Fruit fly (Drosophila melanogaster) whole organism, embryonic: Measurements from ENCODE around the gene CG17134.

Source experiments
- Aef1 ChIP-seq: fragments of 200-800 bp; sonication (Bioruptor generic); IDR thresholded peaks from 3 replicates; pipeline ENCODE4 v1.3.6; 2022; ENCODE audit warnings: missing biosample characterization, missing genetic modification characterization
- Bdp1 ChIP-seq: fragments of 200-800 bp; sonication (Bioruptor generic); optimal IDR thresholded peaks from 3 replicates; lab custom pipeline; 2016; ENCODE audit warnings: missing biosample characterization, missing genetic modification characterization
- CG10267 ChIP-seq: fragments of 200-800 bp; sonication (Bioruptor generic); optimal IDR thresholded peaks from 2 replicates; lab custom pipeline; 2018; ENCODE audit warnings: missing biosample characterization, mild to moderate bottlenecking, missing genetic modification characterization, moderate library complexity
- CG10462 ChIP-seq: fragments of 200-800 bp; sonication (Bioruptor generic); optimal IDR thresholded peaks from 2 replicates; lab custom pipeline; 2016; ENCODE audit warnings: missing biosample characterization, missing genetic modification characterization
- CG10543 ChIP-seq: fragments of 200-800 bp; sonication (Bioruptor generic); optimal IDR thresholded peaks from 3 replicates; lab custom pipeline; 2017; ENCODE audit warnings: missing biosample characterization, mild to moderate bottlenecking, missing genetic modification characterization, moderate library complexity
- CG11695 ChIP-seq: fragments of 200-800 bp; sonication (Bioruptor generic); IDR thresholded peaks from 3 replicates; pipeline ENCODE4 v1.3.6; 2022; ENCODE audit warnings: missing biosample characterization, missing genetic modification characterization
- CG15601 ChIP-seq: fragments of 200-800 bp; sonication (Bioruptor generic); optimal IDR thresholded peaks from 3 replicates; lab custom pipeline; 2019; ENCODE audit warnings: missing biosample characterization, mild to moderate bottlenecking, missing genetic modification characterization, moderate library complexity
- CG1647 ChIP-seq: fragments of 200-800 bp; sonication (Bioruptor generic); optimal IDR thresholded peaks from 3 replicates; lab custom pipeline; 2016; ENCODE audit warnings: missing biosample characterization, missing genetic modification characterization
- CG16813 ChIP-seq: fragments of 200-800 bp; sonication (Bioruptor generic); IDR thresholded peaks from 3 replicates; pipeline ENCODE4 v1.3.6; 2022; ENCODE audit warnings: missing biosample characterization, missing genetic modification characterization; ENCODE audit not compliant: partially characterized antibody
- CG17328 ChIP-seq: fragments of 200-800 bp; sonication (Bioruptor generic); IDR thresholded peaks from 2 replicates; pipeline ENCODE4 v1.3.6; 2022; ENCODE audit warnings: missing biosample characterization, missing genetic modification characterization
- CG18262 ChIP-seq: fragments of 200-800 bp; optimal IDR thresholded peaks from 3 replicates; lab custom pipeline; 2019; ENCODE audit warnings: missing biosample characterization, mild to moderate bottlenecking, missing genetic modification characterization, moderate library complexity
- CG18599 ChIP-seq: fragments of 200-800 bp; sonication (Bioruptor generic); optimal IDR thresholded peaks from 3 replicates; lab custom pipeline; 2017; ENCODE audit warnings: missing biosample characterization, missing genetic modification characterization, mild to moderate bottlenecking, moderate library complexity, missing genetic modification reagents
- CG2120 ChIP-seq: fragments of 200-800 bp; sonication (Bioruptor generic); optimal IDR thresholded peaks from 3 replicates; lab custom pipeline; 2016; ENCODE audit warnings: missing biosample characterization, missing genetic modification characterization
- CG3995 ChIP-seq: fragments of 200-800 bp; sonication (Bioruptor generic); optimal IDR thresholded peaks from 3 replicates; lab custom pipeline; 2016; ENCODE audit warnings: missing biosample characterization, missing genetic modification characterization
- CG5180 ChIP-seq: fragments of 200-800 bp; sonication (Bioruptor generic); optimal IDR thresholded peaks from 3 replicates; lab custom pipeline; 2017; ENCODE audit warnings: missing biosample characterization, missing genetic modification characterization, mild to moderate bottlenecking, moderate library complexity, missing genetic modification reagents
- CG6654 ChIP-seq: fragments of 200-800 bp; sonication (Bioruptor generic); optimal IDR thresholded peaks from 2 replicates; lab custom pipeline; 2017; ENCODE audit warnings: missing biosample characterization, mild to moderate bottlenecking, missing genetic modification characterization
- CG6854 ChIP-seq: fragments of 200-800 bp; sonication (Bioruptor generic); optimal IDR thresholded peaks from 3 replicates; lab custom pipeline; 2017; ENCODE audit warnings: missing biosample characterization, mild to moderate bottlenecking, missing genetic modification characterization
- CG7357 ChIP-seq: fragments of 200-800 bp; sonication (Bioruptor generic); IDR thresholded peaks from 3 replicates; pipeline ENCODE4 v1.3.6; 2022; ENCODE audit warnings: missing biosample characterization, missing genetic modification characterization
- CG7786 ChIP-seq: fragments of 200-800 bp; sonication (Bioruptor generic); optimal IDR thresholded peaks from 2 replicates; lab custom pipeline; 2016; ENCODE audit warnings: missing biosample characterization, missing genetic modification characterization
- CG8281 ChIP-seq: fragments of 200-800 bp; sonication (Bioruptor generic); optimal IDR thresholded peaks from 2 replicates; lab custom pipeline; 2018; ENCODE audit warnings: missing biosample characterization, mild to moderate bottlenecking, missing genetic modification characterization, moderate library complexity
- CG8388 ChIP-seq: fragments of 200-800 bp; sonication (Bioruptor generic); optimal IDR thresholded peaks from 2 replicates; lab custom pipeline; 2019; ENCODE audit warnings: missing biosample characterization, mild to moderate bottlenecking, missing genetic modification characterization, moderate library complexity
- CG8924 ChIP-seq: fragments of 200-800 bp; optimal IDR thresholded peaks from 3 replicates; lab custom pipeline; 2019; ENCODE audit warnings: missing biosample characterization, mild to moderate bottlenecking, missing genetic modification characterization, moderate library complexity
- CG9876 ChIP-seq: fragments of 200-800 bp; sonication (Bioruptor generic); optimal IDR thresholded peaks from 2 replicates; lab custom pipeline; 2016; ENCODE audit warnings: missing biosample characterization, missing genetic modification characterization
- CG9932 ChIP-seq: fragments of 200-800 bp; sonication (Bioruptor generic); IDR thresholded peaks from 2 replicates; pipeline ENCODE4 v1.3.6; 2022; ENCODE audit warnings: missing biosample characterization, missing genetic modification characterization
- Dek ChIP-seq: fragments of 200-800 bp; sonication (Bioruptor generic); optimal IDR thresholded peaks from 3 replicates; lab custom pipeline; 2019; ENCODE audit warnings: missing biosample characterization, mild to moderate bottlenecking, missing genetic modification characterization, moderate library complexity
- Drgx ChIP-seq: fragments of 200-800 bp; sonication (Bioruptor generic); IDR thresholded peaks from 2 replicates; pipeline ENCODE4 v1.3.6; 2022; ENCODE audit warnings: missing biosample characterization, missing genetic modification characterization
- Hmr ChIP-seq: fragments of 200-800 bp; sonication (Bioruptor generic); optimal IDR thresholded peaks from 3 replicates; lab custom pipeline; 2017; ENCODE audit warnings: mild to moderate bottlenecking, missing biosample characterization, missing genetic modification reagents, missing genetic modification characterization
- Kr ChIP-seq: fragments of 200-800 bp; sonication (Bioruptor generic); optimal IDR thresholded peaks from 2 replicates; lab custom pipeline; 2017; ENCODE audit warnings: missing biosample characterization, mild to moderate bottlenecking, missing genetic modification characterization
- Mad ChIP-seq: fragments of 200-800 bp; sonication (Bioruptor generic); optimal IDR thresholded peaks from 2 replicates; lab custom pipeline; 2016; ENCODE audit warnings: missing biosample characterization, missing genetic modification characterization
- Mes4 ChIP-seq: fragments of 200-800 bp; sonication (Bioruptor generic); optimal IDR thresholded peaks from 2 replicates; lab custom pipeline; 2016; ENCODE audit warnings: missing biosample characterization, missing genetic modification characterization
- Pdp1 ChIP-seq, 2 experiments: fragments of 200-800 bp; sonication (Bioruptor generic); optimal IDR thresholded peaks; 3 replicates each; lab custom pipeline; 2016; ENCODE audit warnings: missing biosample characterization in 2 of 2, missing genetic modification characterization in 2 of 2, mild to moderate bottlenecking in 1 of 2, moderate library complexity in 1 of 2
- Poxn ChIP-seq: fragments of 200-800 bp; sonication (Bioruptor generic); IDR thresholded peaks from 2 replicates; pipeline ENCODE4 v1.3.6; 2022; ENCODE audit warnings: missing biosample characterization, missing genetic modification characterization
- Rx ChIP-seq: fragments of 200-800 bp; sonication (Bioruptor generic); IDR thresholded peaks from 2 replicates; pipeline ENCODE4 v1.3.6; 2022; ENCODE audit warnings: missing biosample characterization, missing genetic modification characterization
- Sox102F ChIP-seq: fragments of 200-800 bp; sonication (Bioruptor generic); optimal IDR thresholded peaks from 2 replicates; lab custom pipeline; 2018; ENCODE audit warnings: missing biosample characterization, mild to moderate bottlenecking, missing genetic modification characterization, moderate library complexity
- Vsx1 ChIP-seq: fragments of 200-800 bp; sonication (Bioruptor generic); optimal IDR thresholded peaks from 2 replicates; lab custom pipeline; 2017; ENCODE audit warnings: missing biosample characterization, mild to moderate bottlenecking, missing genetic modification characterization, missing genetic modification reagents
- Xbp1 ChIP-seq: fragments of 200-800 bp; sonication (Bioruptor generic); optimal IDR thresholded peaks from 3 replicates; lab custom pipeline; 2016; ENCODE audit warnings: missing biosample characterization, mild to moderate bottlenecking, missing genetic modification characterization
- az2 ChIP-seq: fragments of 200-800 bp; sonication (Bioruptor generic); optimal IDR thresholded peaks from 3 replicates; lab custom pipeline; 2016; ENCODE audit warnings: missing biosample characterization, missing genetic modification characterization
- chm ChIP-seq: fragments of 200-800 bp; sonication (Bioruptor generic); IDR thresholded peaks from 2 replicates; pipeline ENCODE4 v1.3.6; 2022; ENCODE audit warnings: missing biosample characterization, missing genetic modification characterization
- cwo ChIP-seq: fragments of 200-800 bp; sonication (Bioruptor generic); optimal IDR thresholded peaks from 3 replicates; lab custom pipeline; 2017; ENCODE audit warnings: missing biosample characterization, missing genetic modification characterization, mild to moderate bottlenecking, moderate library complexity, missing genetic modification reagents
- gsb ChIP-seq: fragments of 200-800 bp; sonication (Bioruptor generic); IDR thresholded peaks from 2 replicates; pipeline ENCODE4 v1.3.6; 2022; ENCODE audit warnings: missing biosample characterization, missing genetic modification characterization
- h ChIP-seq: fragments of >200 bp; optimal IDR thresholded peaks from 2 replicates; lab custom pipeline; 2017
- inv ChIP-seq: fragments of 200-800 bp; sonication (Bioruptor generic); IDR thresholded peaks from 2 replicates; pipeline ENCODE4 v1.3.6; 2022; ENCODE audit warnings: missing biosample characterization, missing genetic modification characterization; ENCODE audit not compliant: partially characterized antibody
- jigr1 ChIP-seq: fragments of 200-800 bp; sonication (Bioruptor generic); IDR thresholded peaks from 3 replicates; pipeline ENCODE4 v1.3.6; 2022; ENCODE audit warnings: missing biosample characterization, missing genetic modification characterization
- knrl ChIP-seq: fragments of 200-800 bp; sonication (Bioruptor generic); IDR thresholded peaks from 3 replicates; pipeline ENCODE4 v1.3.6; 2022; ENCODE audit warnings: missing biosample characterization, missing genetic modification characterization; ENCODE audit not compliant: partially characterized antibody
- lmd ChIP-seq: fragments of 200-800 bp; sonication (Bioruptor generic); IDR thresholded peaks from 2 replicates; pipeline ENCODE4 v1.3.6; 2022; ENCODE audit warnings: missing biosample characterization, missing genetic modification characterization
- org-1 ChIP-seq: fragments of 200-800 bp; sonication (Bioruptor generic); optimal IDR thresholded peaks from 2 replicates; lab custom pipeline; 2017; ENCODE audit warnings: missing biosample characterization, missing genetic modification characterization
- p53 ChIP-seq: fragments of 200-800 bp; sonication (Bioruptor generic); optimal IDR thresholded peaks from 2 replicates; lab custom pipeline; 2016; ENCODE audit warnings: missing biosample characterization, missing genetic modification characterization
- pho ChIP-seq: fragments of 200-800 bp; sonication (Bioruptor generic); optimal IDR thresholded peaks from 2 replicates; lab custom pipeline; 2016; ENCODE audit warnings: missing biosample characterization, missing genetic modification characterization
- pita ChIP-seq: fragments of 200-800 bp; sonication (Bioruptor generic); optimal IDR thresholded peaks from 2 replicates; lab custom pipeline; 2017; ENCODE audit warnings: missing biosample characterization, mild to moderate bottlenecking, missing genetic modification characterization
- pzg ChIP-seq: fragments of 200-800 bp; sonication (Bioruptor generic); optimal IDR thresholded peaks from 3 replicates; lab custom pipeline; 2018; ENCODE audit warnings: missing biosample characterization, mild to moderate bottlenecking, missing genetic modification characterization, moderate library complexity

CG17134 gene

DNA sequence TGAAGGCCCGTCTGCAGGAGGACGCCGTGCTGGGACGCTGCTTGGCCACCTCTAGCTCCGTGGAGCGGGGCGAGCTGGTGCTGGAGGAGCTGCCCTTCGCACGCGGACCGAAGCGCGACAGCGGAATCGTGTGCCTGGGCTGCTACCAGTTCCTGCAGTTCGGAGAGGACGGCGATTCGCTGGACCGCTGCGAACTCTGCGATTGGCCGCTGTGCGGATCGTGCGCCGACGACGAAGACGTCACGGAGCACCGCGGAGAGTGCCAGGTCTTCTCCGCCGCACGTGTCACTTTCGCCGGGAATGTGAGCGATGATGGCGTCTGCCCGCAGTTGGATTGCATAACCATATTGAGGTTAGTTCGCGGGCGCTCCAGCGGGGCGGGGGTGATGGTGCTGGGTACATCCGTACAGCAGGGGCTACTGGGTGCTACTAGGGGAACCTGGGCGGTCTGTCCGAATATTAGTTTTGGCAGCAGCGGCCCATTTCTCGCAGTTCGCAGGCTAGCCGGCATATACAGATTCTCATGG, 30.9 kb downstream of the CG17134 start:
- TF ChIP-seq CG17328 (GFP tag; lab: Robert Waterston, UW) (no peak), lmd (GFP tag; lab: Robert Waterston, UW) (no peak), CG18599 (GFP tag; lab: Kevin White, UChicago) (no peak), h (no peak), CG9932 (GFP tag; lab: Robert Waterston, UW) (no peak), CG5180 (GFP tag; lab: Kevin White, UChicago) (no peak), CG10267 (tag; lab: Kevin White, UChicago) (no peak), CG10462 (GFP tag; lab: Kevin White, UChicago) (no peak), cwo (GFP tag; lab: Kevin White, UChicago) (peak; percentile 94), CG1647 (no peak), knrl (GFP tag; lab: Robert Waterston, UW) (no peak), CG10543 (GFP tag; lab: Kevin White, UChicago) (peak; percentile 50), Drgx (GFP tag; lab: Robert Waterston, UW) (no peak), p53 (GFP tag; lab: Kevin White, UChicago) (no peak), Mad (no peak), CG7357 (GFP tag; lab: Robert Waterston, UW) (0 out of 3 replicates have a peak, but pooled peaks have one; percentile 24), Vsx1 (GFP tag; lab: Kevin White, UChicago) (no peak), CG16813 (GFP tag; lab: Robert Waterston, UW) (0 out of 3 replicates have a peak, but pooled peaks have one; percentile 17), inv (GFP tag; lab: Robert Waterston, UW) (0 out of 2 replicates have a peak, but pooled peaks have one; percentile 22), Kr (GFP tag; lab: Kevin White, UChicago) (no peak), CG8281 (no peak), CG18262 (tag; lab: Kevin White, UChicago) (no peak), Rx (GFP tag; lab: Robert Waterston, UW) (no peak), Poxn (GFP tag; lab: Robert Waterston, UW) (no peak), Mes4 (GFP tag; lab: Kevin White, UChicago) (no peak), pzg (GFP tag; lab: Kevin White, UChicago) (no peak), CG8388 (GFP tag; lab: Kevin White, UChicago) (no peak), Pdp1 (GFP tag; optimal IDR thresholded peaks at IDR 0.05; lab: Kevin White, UChicago) (peak in 1 of 2 experiments; percentile 97), Bdp1 (GFP tag; lab: Kevin White, UChicago) (no peak), CG6854 (GFP tag; lab: Kevin White, UChicago) (no peak), pho (GFP tag; lab: Kevin White, UChicago) (no peak), Aef1 (GFP tag; lab: Robert Waterston, UW) (no peak), CG7786 (no peak), CG3995 (GFP tag; lab: Kevin White, UChicago) (no peak), CG15601 (tag; lab: Kevin White, UChicago) (no peak), CG6654 (GFP tag; lab: Kevin White, UChicago) (no peak), chm (GFP tag; lab: Robert Waterston, UW) (no peak), gsb (GFP tag; lab: Robert Waterston, UW) (peak; percentile 32; the same call in 1 of the 2 replicates), org-1 (GFP tag; lab: Kevin White, UChicago) (no peak), CG9876 (no peak), Hmr (GFP tag; lab: Kevin White, UChicago) (no peak), pita (GFP tag; lab: Kevin White, UChicago) (no peak), CG11695 (GFP tag; lab: Robert Waterston, UW) (no peak), Dek (tag; lab: Kevin White, UChicago) (no peak), CG8924 (tag; lab: Kevin White, UChicago) (no peak), CG2120 (GFP tag; lab: Kevin White, UChicago) (no peak), jigr1 (GFP tag; lab: Robert Waterston, UW) (0 out of 3 replicates have a peak, but pooled peaks have one; percentile 11), Sox102F (GFP tag; lab: Kevin White, UChicago) (no peak), Xbp1 (no peak), az2 (GFP tag; lab: Kevin White, UChicago) (no peak)
